Worm (Caenorhabditis elegans) whole organism, L1 larva: ENCODE results near the gene pmp-4.

ENCODE experiments used
- C34B4.2 ChIP-seq: sonication (generic microtip); optimal IDR thresholded peaks from 2 replicates; lab custom pipeline; 2017; ENCODE audit warnings: mild to moderate bottlenecking, missing genetic modification characterization, missing compliant biosample characterization
- F16B12.6 ChIP-seq: fragments of 150-350 bp; optimal IDR thresholded peaks from 2 replicates; lab custom pipeline; 2014; ENCODE audit warnings: missing biosample characterization, missing genetic modification characterization
- Y116A8C.19 ChIP-seq: sonication (generic microtip); optimal IDR thresholded peaks from 2 replicates; lab custom pipeline; 2016; ENCODE audit warnings: missing compliant biosample characterization, missing genetic modification characterization, borderline replicate concordance
- aha-1 ChIP-seq: fragments of 150-350 bp; optimal IDR thresholded peaks from 2 replicates; lab custom pipeline; 2014; ENCODE audit warnings: missing biosample characterization, missing genetic modification characterization
- alr-1 ChIP-seq: fragments of 200-800 bp; sonication (Bioruptor generic); optimal IDR thresholded peaks from 2 replicates; lab custom pipeline; 2018; ENCODE audit warnings: borderline replicate concordance, mild to moderate bottlenecking, missing genetic modification characterization, missing compliant biosample characterization
- ceh-63 ChIP-seq: fragments of 200-800 bp; sonication (Bioruptor generic); optimal IDR thresholded peaks from 2 replicates; lab custom pipeline; 2018; ENCODE audit warnings: mild to moderate bottlenecking, missing genetic modification characterization, missing compliant biosample characterization
- ceh-8 ChIP-seq: fragments of 200-800 bp; sonication (Bioruptor generic); optimal IDR thresholded peaks from 2 replicates; lab custom pipeline; 2018; ENCODE audit warnings: mild to moderate bottlenecking, missing genetic modification characterization, moderate library complexity, missing compliant biosample characterization
- dpl-1 ChIP-seq, 3 experiments: fragments of 150-350 bp in 2 of 3; sonication (generic microtip) in 1 of 3; optimal IDR thresholded peaks; 2 replicates each; lab custom pipeline; 2014 to 2017; ENCODE audit warnings: missing biosample characterization in 3 of 3, missing genetic modification characterization in 3 of 3, missing genetic modification reagents in 3 of 3
- dsc-1 ChIP-seq: sonication (generic microtip); optimal IDR thresholded peaks from 2 replicates; lab custom pipeline; 2016; ENCODE audit warnings: mild to moderate bottlenecking, missing genetic modification characterization, missing compliant biosample characterization
- egl-27 ChIP-seq, 2 experiments: fragments of 150-350 bp in 1 of 2; sonication (generic microtip); optimal IDR thresholded peaks; 3 replicates each; lab custom pipeline; 2017 to 2018; ENCODE audit warnings: missing biosample characterization in 2 of 2, missing genetic modification characterization in 2 of 2, missing genetic modification reagents in 2 of 2
- elt-2 ChIP-seq: sonication (generic microtip); optimal IDR thresholded peaks from 2 replicates; lab custom pipeline; 2016; ENCODE audit warnings: missing genetic modification characterization, mild to moderate bottlenecking, inconsistent platforms, missing compliant biosample characterization, missing genetic modification reagents
- ets-5 ChIP-seq: fragments of 200-800 bp; sonication (Bioruptor generic); IDR thresholded peaks from 2 replicates; pipeline ENCODE4 v1.3.6; 2022; ENCODE audit warnings: missing genetic modification characterization, missing compliant biosample characterization
- fkh-10 ChIP-seq: sonication (generic microtip); optimal IDR thresholded peaks from 2 replicates; lab custom pipeline; 2017; ENCODE audit warnings: missing biosample characterization, missing genetic modification reagents, missing genetic modification characterization
- fos-1 ChIP-seq: fragments of 150-350 bp; optimal IDR thresholded peaks from 2 replicates; lab custom pipeline; 2014; ENCODE audit warnings: missing biosample characterization, missing genetic modification characterization
- isw-1 ChIP-seq: fragments of 200-800 bp; sonication (Bioruptor generic); IDR thresholded peaks from 2 replicates; pipeline ENCODE4 v1.3.6; 2022; ENCODE audit warnings: missing genetic modification characterization, missing compliant biosample characterization
- lin-13 ChIP-seq: fragments of 150-350 bp; optimal IDR thresholded peaks from 2 replicates; lab custom pipeline; 2014; ENCODE audit warnings: missing biosample characterization, missing genetic modification reagents, missing genetic modification characterization
- lin-35 ChIP-seq, 2 experiments: fragments of 150-350 bp; optimal IDR thresholded peaks; 2 replicates each; lab custom pipeline; 2014; ENCODE audit warnings: missing biosample characterization in 2 of 2, missing genetic modification characterization in 2 of 2, missing genetic modification reagents in 2 of 2
- lsy-2 ChIP-seq, 2 experiments: fragments of 150-350 bp; optimal IDR thresholded peaks; 2 replicates each; lab custom pipeline; 2014; ENCODE audit warnings: missing biosample characterization in 2 of 2, missing genetic modification characterization in 2 of 2
- mef-2 ChIP-seq: fragments of 150-350 bp; optimal IDR thresholded peaks from 2 replicates; lab custom pipeline; 2014; ENCODE audit warnings: missing biosample characterization, missing genetic modification characterization
- nhr-12 ChIP-seq: sonication (generic microtip); optimal IDR thresholded peaks from 2 replicates; lab custom pipeline; 2017; ENCODE audit warnings: missing biosample characterization, missing genetic modification characterization
- nhr-19 ChIP-seq: fragments of 200-800 bp; sonication (Bioruptor generic); conservative IDR thresholded peaks from 2 replicates; pipeline ENCODE4 v1.3.6; 2022; ENCODE audit warnings: missing genetic modification characterization, missing compliant biosample characterization
- nhr-237 ChIP-seq: fragments of 150-350 bp; optimal IDR thresholded peaks from 2 replicates; lab custom pipeline; 2014; ENCODE audit warnings: missing biosample characterization, missing genetic modification characterization
- nhr-28 ChIP-seq: fragments of 150-350 bp; optimal IDR thresholded peaks from 2 replicates; lab custom pipeline; 2014; ENCODE audit warnings: missing biosample characterization, missing genetic modification characterization
- nhr-71 ChIP-seq: sonication (generic microtip); optimal IDR thresholded peaks from 2 replicates; lab custom pipeline; 2016; ENCODE audit warnings: mild to moderate bottlenecking, missing genetic modification characterization, moderate library complexity, missing compliant biosample characterization
- nhr-77 ChIP-seq: fragments of 150-350 bp; optimal IDR thresholded peaks from 2 replicates; lab custom pipeline; 2014; ENCODE audit warnings: missing biosample characterization, missing genetic modification characterization
- nhr-84 ChIP-seq: sonication (generic microtip); optimal IDR thresholded peaks from 2 replicates; lab custom pipeline; 2017; ENCODE audit warnings: missing biosample characterization, missing genetic modification characterization
- nhr-85 ChIP-seq: sonication (generic microtip); peaks from one replicate; lab custom pipeline; 2016; ENCODE audit warnings: missing genetic modification characterization, inconsistent platforms, missing compliant biosample characterization
- pag-3 ChIP-seq: sonication (generic microtip); optimal IDR thresholded peaks from 2 replicates; lab custom pipeline; 2017; ENCODE audit warnings: missing genetic modification characterization, mild to moderate bottlenecking, missing compliant biosample characterization, antibody characterized with exemption, borderline replicate concordance; ENCODE audit not compliant: insufficient read depth
- pax-3 ChIP-seq: fragments of 200-800 bp; sonication (Bioruptor generic); optimal IDR thresholded peaks from 2 replicates; lab custom pipeline; 2018; ENCODE audit warnings: mild to moderate bottlenecking, missing genetic modification characterization, moderate library complexity, missing compliant biosample characterization
- sptf-1 ChIP-seq: fragments of 150-350 bp; optimal IDR thresholded peaks from 2 replicates; lab custom pipeline; 2014; ENCODE audit warnings: missing biosample characterization, missing genetic modification characterization
- tbx-2 ChIP-seq: sonication (generic microtip); optimal IDR thresholded peaks from 2 replicates; lab custom pipeline; 2016; ENCODE audit warnings: missing genetic modification characterization, missing compliant biosample characterization
- unc-130 ChIP-seq: fragments of 150-350 bp; optimal IDR thresholded peaks from 2 replicates; lab custom pipeline; 2017; ENCODE audit warnings: missing biosample characterization, missing genetic modification characterization, inconsistent platforms
- unc-62 ChIP-seq: fragments of 150-350 bp; optimal IDR thresholded peaks from 2 replicates; lab custom pipeline; 2014; ENCODE audit warnings: missing biosample characterization, missing genetic modification reagents, missing genetic modification characterization
- zag-1 ChIP-seq: fragments of 150-350 bp; optimal IDR thresholded peaks from 2 replicates; lab custom pipeline; 2014; ENCODE audit warnings: missing biosample characterization, missing genetic modification characterization
- zip-4 ChIP-seq: fragments of 200-800 bp; sonication (Bioruptor generic); optimal IDR thresholded peaks from 2 replicates; lab custom pipeline; 2018; ENCODE audit warnings: mild to moderate bottlenecking, missing genetic modification characterization, moderate library complexity, missing compliant biosample characterization
- ztf-11 ChIP-seq, 2 experiments: sonication (generic microtip); optimal IDR thresholded peaks; 2 replicates each; lab custom pipeline; 2016 to 2017; ENCODE audit warnings: missing genetic modification characterization in 2 of 2, missing biosample characterization in 1 of 2, missing compliant biosample characterization in 1 of 2
- ztf-4 ChIP-seq: fragments of 150-350 bp; optimal IDR thresholded peaks from 2 replicates; lab custom pipeline; 2014; ENCODE audit warnings: missing biosample characterization, missing genetic modification characterization

Gene pmp-4

ce11 chrIV:17440417-17440816, 35.0 kb upstream of the pmp-4 start, which contains the start of gene F08A7.1:
Gene F08A7.1, plus strand, starts transcription at chrIV:17440607.
- no peak for TF ChIP-seq isw-1 (GFP tag; lab: Robert Waterston, UW)
- TF ChIP-seq nhr-85 (tag; lab: Kevin White, UChicago), result peak; percentile 32
- no peak for TF ChIP-seq aha-1 (tag; lab: Kevin White, UChicago)
- peak; percentile 63 for TF ChIP-seq elt-2

DNA sequence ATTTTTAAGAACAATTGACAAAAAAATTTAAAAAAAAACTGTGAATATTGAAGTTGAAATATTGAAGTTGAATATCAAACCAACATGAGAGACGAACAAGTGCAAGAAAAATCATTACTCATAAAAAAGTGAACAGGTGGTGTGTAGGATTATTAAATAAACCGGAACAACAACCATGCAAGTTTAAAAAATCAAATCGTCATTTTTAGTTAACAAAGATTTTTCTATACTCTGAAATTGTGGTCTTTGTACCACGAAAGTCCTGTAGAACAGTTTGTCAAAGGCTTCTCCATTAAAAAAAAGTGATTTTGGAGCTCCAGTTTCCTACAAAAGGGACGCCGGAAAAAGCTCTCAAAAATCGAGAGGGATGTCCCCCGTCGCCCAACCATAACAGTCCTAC, 34.6 kb upstream of the pmp-4 start, which contains the start of gene C06A12.19:
Gene C06A12.19, minus strand, starts transcription at position 101 of the 400 bp plus-strand sequence.
- TF ChIP-seq pag-3 (tag; lab: Kevin White, UChicago), result no peak
- TF ChIP-seq F16B12.6 (tag; lab: Kevin White, UChicago), result no peak
- no peak for TF ChIP-seq lin-13 (GFP tag; lab: Kevin White, UChicago)
- TF ChIP-seq ceh-8, result no peak
- TF ChIP-seq egl-27 (tag; optimal IDR thresholded peaks at IDR 0.05; lab: Kevin White, UChicago), result no peak
- TF ChIP-seq isw-1 (GFP tag; lab: Robert Waterston, UW), result no peak
- no peak for TF ChIP-seq C34B4.2 (tag; lab: Kevin White, UChicago)
- TF ChIP-seq fos-1 (tag; lab: Kevin White, UChicago), result no peak
- no peak for TF ChIP-seq ztf-11 (tag; optimal IDR thresholded peaks at IDR 0.05; lab: Kevin White, UChicago)
- TF ChIP-seq zag-1 (tag; lab: Kevin White, UChicago), result no peak
- TF ChIP-seq, all 84 proteins: peak for 0

DNA sequence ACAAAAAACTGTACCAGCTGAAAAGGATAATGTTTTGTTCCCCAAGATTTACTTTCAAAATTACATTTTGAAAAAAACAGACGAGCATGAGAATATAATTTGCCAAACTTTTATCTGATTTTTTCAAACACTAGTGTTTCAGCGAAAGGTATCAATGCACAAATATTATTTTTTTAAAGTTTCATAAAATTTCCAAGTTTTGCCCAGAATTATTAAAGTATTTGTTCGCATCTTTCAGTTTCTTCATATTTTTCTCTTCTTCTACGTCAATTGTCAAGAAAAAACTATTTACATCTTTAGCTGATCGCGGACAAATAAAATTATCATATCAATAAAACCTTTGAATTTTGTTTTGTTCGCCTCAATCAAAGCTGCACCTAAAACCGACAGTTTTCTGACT, 31.6 kb upstream of the pmp-4 start, which contains the start of gene C06A12.8:
Gene C06A12.8, plus strand, starts transcription at position 301 of the 400 bp plus-strand sequence.
- TF ChIP-seq ceh-63 (GFP tag; lab: Kevin White, UChicago) (no peak), nhr-85 (tag; lab: Kevin White, UChicago) (no peak), Y116A8C.19 (tag; lab: Kevin White, UChicago) (no peak), ets-5 (GFP tag; lab: Robert Waterston, UW) (no peak), lsy-2 (tag; optimal IDR thresholded peaks at IDR 0.05; lab: Kevin White, UChicago) (no peak), egl-27 (tag; optimal IDR thresholded peaks at IDR 0.05; lab: Kevin White, UChicago) (no peak), alr-1 (tag; lab: Kevin White, UChicago) (no peak), C34B4.2 (tag; lab: Kevin White, UChicago) (no peak), nhr-28 (tag; lab: Kevin White, UChicago) (no peak), tbx-2 (tag; lab: Kevin White, UChicago) (no peak), ztf-4 (tag; lab: Kevin White, UChicago) (no peak), fkh-10 (GFP tag; lab: Kevin White, UChicago) (no peak), nhr-84 (tag; lab: Kevin White, UChicago) (no peak), sptf-1 (tag; lab: Kevin White, UChicago) (no peak), pag-3 (tag; lab: Kevin White, UChicago) (no peak), lin-35 (GFP tag; optimal IDR thresholded peaks at IDR 0.05; lab: Kevin White, UChicago) (no peak), nhr-12 (tag; lab: Kevin White, UChicago) (no peak), nhr-19 (no peak)

DNA sequence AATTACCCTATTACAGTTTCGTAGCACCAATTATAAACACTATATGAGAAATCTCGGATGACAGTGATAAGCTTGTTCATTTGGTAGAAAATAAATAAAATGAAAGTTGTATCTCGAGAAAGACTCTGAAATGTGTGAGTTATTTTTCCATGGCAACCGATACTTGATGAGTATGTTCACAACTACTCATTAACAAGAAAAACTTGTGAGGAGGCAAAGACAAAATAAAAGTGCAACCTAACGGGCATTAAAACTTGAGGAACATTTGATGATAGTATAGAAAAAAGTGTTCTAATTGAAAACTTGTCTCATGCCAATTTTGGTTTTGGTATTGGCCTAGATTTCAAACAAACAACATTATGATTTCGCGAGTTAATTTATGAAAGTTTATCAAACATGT, 31.1 kb upstream of the pmp-4 start, which contains the start of gene gcy-27:
Gene gcy-27, minus strand, starts transcription at position 101 of the 400 bp plus-strand sequence.
- TF ChIP-seq fkh-10 (GFP tag; lab: Kevin White, UChicago), result no peak
- no peak for TF ChIP-seq dsc-1 (tag; lab: Kevin White, UChicago)
- no peak for TF ChIP-seq mef-2 (tag; lab: Kevin White, UChicago)
- no peak for TF ChIP-seq nhr-77 (tag; lab: Kevin White, UChicago)
- no peak for TF ChIP-seq fos-1 (tag; lab: Kevin White, UChicago)
- no peak for TF ChIP-seq ztf-11 (tag; optimal IDR thresholded peaks at IDR 0.05; lab: Kevin White, UChicago)
- no peak for TF ChIP-seq nhr-19
- no peak for TF ChIP-seq elt-2
- TF ChIP-seq C34B4.2 (tag; lab: Kevin White, UChicago), result no peak
- TF ChIP-seq nhr-71, result no peak
- TF ChIP-seq F16B12.6 (tag; lab: Kevin White, UChicago), result no peak
- TF ChIP-seq unc-62, result no peak
- no peak for TF ChIP-seq lsy-2 (tag; optimal IDR thresholded peaks at IDR 0.05; lab: Kevin White, UChicago)
- TF ChIP-seq pax-3 (tag; lab: Kevin White, UChicago), result no peak
- TF ChIP-seq lin-35 (GFP tag; optimal IDR thresholded peaks at IDR 0.05; lab: Kevin White, UChicago), result no peak
- TF ChIP-seq nhr-237, result no peak
- TF ChIP-seq unc-130 (tag; lab: Kevin White, UChicago), result no peak
- no peak for TF ChIP-seq dpl-1 (GFP tag; optimal IDR thresholded peaks at IDR 0.05; lab: Kevin White, UChicago)
- no peak for TF ChIP-seq ceh-63 (GFP tag; lab: Kevin White, UChicago)
- TF ChIP-seq zip-4, result no peak
- TF ChIP-seq, all 84 proteins: peak for 0
